Worm (Caenorhabditis elegans) whole organism, L2 larva: ENCODE results near the gene rpn-2.

Experiments
- C34F6.9 ChIP-seq: fragments of 150-350 bp; optimal IDR thresholded peaks from 2 replicates; lab custom pipeline; 2014; ENCODE audit warnings: missing biosample characterization, missing genetic modification characterization
- F13H6.1 ChIP-seq: sonication (generic microtip); optimal IDR thresholded peaks from 2 replicates; lab custom pipeline; 2016; ENCODE audit warnings: missing genetic modification characterization, missing compliant biosample characterization
- R02D3.7 ChIP-seq: fragments of 150-350 bp; optimal IDR thresholded peaks from 2 replicates; lab custom pipeline; 2014; ENCODE audit warnings: missing biosample characterization, missing genetic modification characterization
- Y55F3AM.14 ChIP-seq: fragments of 200-800 bp; sonication (Bioruptor generic); optimal IDR thresholded peaks from 2 replicates; lab custom pipeline; 2018; ENCODE audit warnings: mild to moderate bottlenecking, missing genetic modification characterization, missing compliant biosample characterization
- ZK546.5 ChIP-seq: sonication (generic microtip); optimal IDR thresholded peaks from 2 replicates; lab custom pipeline; 2017; ENCODE audit warnings: missing biosample characterization, missing genetic modification characterization
- alr-1 ChIP-seq: fragments of 150-350 bp; optimal IDR thresholded peaks from 2 replicates; lab custom pipeline; 2014; ENCODE audit warnings: missing biosample characterization, missing genetic modification characterization
- aly-2 ChIP-seq: fragments of 150-350 bp; optimal IDR thresholded peaks from 2 replicates; lab custom pipeline; 2014; ENCODE audit warnings: missing biosample characterization, missing genetic modification characterization
- ama-1 ChIP-seq: fragments of 150-350 bp; optimal IDR thresholded peaks from 2 replicates; lab custom pipeline; 2018; ENCODE audit warnings: inconsistent platforms
- blmp-1 ChIP-seq: sonication (generic microtip); optimal IDR thresholded peaks from 2 replicates; lab custom pipeline; 2017; ENCODE audit warnings: missing genetic modification characterization, mild to moderate bottlenecking, missing compliant biosample characterization, antibody characterized with exemption, moderate library complexity; ENCODE audit not compliant: insufficient read depth
- ceh-16 ChIP-seq: fragments of 150-350 bp; optimal IDR thresholded peaks from 2 replicates; lab custom pipeline; 2014; ENCODE audit warnings: missing biosample characterization, missing genetic modification characterization
- ceh-82 ChIP-seq: fragments of 150-350 bp; optimal IDR thresholded peaks from 2 replicates; lab custom pipeline; 2014; ENCODE audit warnings: missing biosample characterization, missing genetic modification characterization
- crh-2 ChIP-seq: sonication (generic microtip); optimal IDR thresholded peaks from 2 replicates; lab custom pipeline; 2017; ENCODE audit warnings: missing biosample characterization, missing genetic modification characterization
- dmd-4 ChIP-seq: sonication (generic microtip); optimal IDR thresholded peaks from 2 replicates; lab custom pipeline; 2017; ENCODE audit warnings: missing biosample characterization, missing genetic modification characterization
- elt-1 ChIP-seq: fragments of 150-350 bp; optimal IDR thresholded peaks from 2 replicates; lab custom pipeline; 2014; ENCODE audit warnings: missing biosample characterization, missing genetic modification characterization
- elt-3 ChIP-seq: sonication (generic microtip); optimal IDR thresholded peaks from 2 replicates; lab custom pipeline; 2017; ENCODE audit warnings: missing biosample characterization, missing genetic modification characterization
- fos-1 ChIP-seq: fragments of 150-350 bp; optimal IDR thresholded peaks from 2 replicates; lab custom pipeline; 2014; ENCODE audit warnings: missing biosample characterization, missing genetic modification characterization
- gmeb-1 ChIP-seq: fragments of 150-350 bp; optimal IDR thresholded peaks from 2 replicates; lab custom pipeline; 2014; ENCODE audit warnings: missing biosample characterization, missing genetic modification characterization
- lin-11 ChIP-seq: fragments of 150-350 bp; sonication (generic microtip); optimal IDR thresholded peaks from 2 replicates; lab custom pipeline; 2014; ENCODE audit warnings: missing biosample characterization, missing genetic modification characterization, inconsistent platforms, mixed read lengths
- lin-13 ChIP-seq: fragments of 150-350 bp; optimal IDR thresholded peaks from 2 replicates; lab custom pipeline; 2014; ENCODE audit warnings: missing biosample characterization, missing genetic modification reagents, missing genetic modification characterization
- lin-39 ChIP-seq: fragments of 150-350 bp; optimal IDR thresholded peaks from 2 replicates; lab custom pipeline; 2014; ENCODE audit warnings: missing biosample characterization, missing genetic modification reagents, missing genetic modification characterization
- lsy-2 ChIP-seq, 2 experiments: fragments of 150-350 bp in 1 of 2; sonication (generic microtip) in 1 of 2; optimal IDR thresholded peaks; 2 replicates each; lab custom pipeline; 2014 to 2017; ENCODE audit warnings: missing biosample characterization in 2 of 2, missing genetic modification characterization in 2 of 2
- mab-5 ChIP-seq: fragments of 150-350 bp; optimal IDR thresholded peaks from 2 replicates; lab custom pipeline; 2014; ENCODE audit warnings: missing biosample characterization, missing genetic modification characterization
- mbf-1 ChIP-seq: sonication (generic microtip); optimal IDR thresholded peaks from 2 replicates; lab custom pipeline; 2017; ENCODE audit warnings: missing biosample characterization, missing genetic modification characterization
- mdl-1 ChIP-seq, 2 experiments: fragments of 150-350 bp in 1 of 2; sonication (generic microtip) in 1 of 2; optimal IDR thresholded peaks; 2 replicates each; lab custom pipeline; 2017; ENCODE audit warnings: missing biosample characterization in 2 of 2, missing genetic modification characterization in 2 of 2
- nhr-10 ChIP-seq: sonication (generic microtip); optimal IDR thresholded peaks from 2 replicates; lab custom pipeline; 2017; ENCODE audit warnings: missing biosample characterization, missing genetic modification characterization
- nhr-11 ChIP-seq: fragments of 150-350 bp; optimal IDR thresholded peaks from 2 replicates; lab custom pipeline; 2014; ENCODE audit warnings: missing biosample characterization, missing genetic modification characterization
- nhr-12 ChIP-seq: fragments of 150-350 bp; optimal IDR thresholded peaks from 2 replicates; lab custom pipeline; 2014; ENCODE audit warnings: missing biosample characterization, missing genetic modification characterization
- nhr-129 ChIP-seq: fragments of 150-350 bp; optimal IDR thresholded peaks from 2 replicates; lab custom pipeline; 2014; ENCODE audit warnings: missing biosample characterization, missing genetic modification characterization
- nhr-21 ChIP-seq: fragments of 150-350 bp; optimal IDR thresholded peaks from 2 replicates; lab custom pipeline; 2014; ENCODE audit warnings: missing biosample characterization, missing genetic modification characterization
- nhr-23 ChIP-seq: fragments of 150-350 bp; optimal IDR thresholded peaks from 2 replicates; lab custom pipeline; 2014; ENCODE audit warnings: missing biosample characterization, missing genetic modification reagents, missing genetic modification characterization
- nhr-25 ChIP-seq: fragments of 150-350 bp; sonication (generic microtip); optimal IDR thresholded peaks from 3 replicates; lab custom pipeline; 2014; ENCODE audit warnings: missing biosample characterization, missing genetic modification characterization
- nhr-6 ChIP-seq: fragments of 150-350 bp; optimal IDR thresholded peaks from 2 replicates; lab custom pipeline; 2014; ENCODE audit warnings: missing biosample characterization, missing genetic modification characterization
- nhr-77 ChIP-seq: fragments of 150-350 bp; optimal IDR thresholded peaks from 2 replicates; lab custom pipeline; 2014; ENCODE audit warnings: missing biosample characterization, missing genetic modification characterization
- peb-1 ChIP-seq: fragments of 150-350 bp; optimal IDR thresholded peaks from 2 replicates; lab custom pipeline; 2014; ENCODE audit warnings: missing biosample characterization, missing genetic modification characterization
- sem-4 ChIP-seq: fragments of 150-350 bp; optimal IDR thresholded peaks from 2 replicates; lab custom pipeline; 2014; ENCODE audit warnings: missing biosample characterization, missing genetic modification reagents, missing genetic modification characterization
- skn-1 ChIP-seq: sonication (generic microtip); optimal IDR thresholded peaks from 2 replicates; lab custom pipeline; 2017; ENCODE audit warnings: missing biosample characterization, missing genetic modification characterization
- sma-3 ChIP-seq: sonication (generic microtip); optimal IDR thresholded peaks from 2 replicates; lab custom pipeline; 2016; ENCODE audit warnings: missing genetic modification reagents, missing genetic modification characterization, missing compliant biosample characterization
- sma-9 ChIP-seq, 2 experiments: fragments of 150-350 bp in 1 of 2; sonication (generic microtip) in 1 of 2; optimal IDR thresholded peaks; 2 replicates each; lab custom pipeline; 2014 to 2016; ENCODE audit warnings: missing genetic modification characterization in 2 of 2, mild to moderate bottlenecking in 1 of 2, missing biosample characterization in 1 of 2, missing compliant biosample characterization in 1 of 2, missing genetic modification reagents in 1 of 2, moderate library complexity in 1 of 2
- snpc-4 ChIP-seq: fragments of 150-350 bp; optimal IDR thresholded peaks from 2 replicates; lab custom pipeline; 2014; ENCODE audit warnings: missing biosample characterization, missing genetic modification characterization
- unc-39 ChIP-seq: fragments of 150-350 bp; optimal IDR thresholded peaks from 2 replicates; lab custom pipeline; 2014; ENCODE audit warnings: missing biosample characterization, missing genetic modification characterization
- unc-55 ChIP-seq: fragments of 150-350 bp; sonication (generic microtip); optimal IDR thresholded peaks from 3 replicates; lab custom pipeline; 2014; ENCODE audit warnings: missing biosample characterization, missing genetic modification reagents, missing genetic modification characterization
- ztf-1 ChIP-seq: fragments of 200-800 bp; sonication (Bioruptor generic); conservative IDR thresholded peaks from 2 replicates; pipeline ENCODE4 v1.3.6; 2022; ENCODE audit warnings: missing genetic modification characterization, missing compliant biosample characterization
- ztf-11 ChIP-seq: sonication (generic microtip); optimal IDR thresholded peaks from 2 replicates; lab custom pipeline; 2017; ENCODE audit warnings: missing biosample characterization, missing genetic modification characterization
- ztf-4 ChIP-seq: fragments of 150-350 bp; optimal IDR thresholded peaks from 2 replicates; lab custom pipeline; 2014; ENCODE audit warnings: missing biosample characterization, missing genetic modification characterization

Gene rpn-2

ce11 chrIII:6155787-6156186 lies 43.2 kb upstream of the rpn-2 start:
- TF ChIP-seq skn-1 = no peak
- TF ChIP-seq ztf-1 = no peak
- TF ChIP-seq ama-1 = no peak
- no peak for TF ChIP-seq nhr-12 (tag; lab: Kevin White, UChicago)
- TF ChIP-seq mdl-1 (tag; optimal IDR thresholded peaks at IDR 0.05; lab: Kevin White, UChicago) = no peak
- TF ChIP-seq sem-4 (tag; lab: Kevin White, UChicago) = no peak
- no peak for TF ChIP-seq dmd-4 (tag; lab: Kevin White, UChicago)
- no peak for TF ChIP-seq mab-5 (tag; lab: Kevin White, UChicago)
- peak; percentile 23 for TF ChIP-seq F13H6.1 (tag; lab: Kevin White, UChicago)
- TF ChIP-seq ztf-11 (tag; lab: Kevin White, UChicago) = no peak
- TF ChIP-seq C34F6.9 (tag; lab: Kevin White, UChicago) = peak; percentile 33
- no peak for TF ChIP-seq ZK546.5 (tag; lab: Kevin White, UChicago)

ce11 chrIII:6157708-6158321 lies 41.2 kb upstream of the rpn-2 start, which contains the start of gene anmt-2:
anmt-2 (minus strand) TSS chrIII:6157758.
- TF ChIP-seq blmp-1 (tag; lab: Kevin White, UChicago) (no peak), mdl-1 (tag; optimal IDR thresholded peaks at IDR 0.05; lab: Kevin White, UChicago) (no peak), C34F6.9 (tag; lab: Kevin White, UChicago) (no peak), peb-1 (tag; lab: Kevin White, UChicago) (no peak), gmeb-1 (tag; lab: Kevin White, UChicago) (no peak), ama-1 (no peak), snpc-4 (no peak), ztf-11 (tag; lab: Kevin White, UChicago) (no peak), ztf-4 (no peak), F13H6.1 (tag; lab: Kevin White, UChicago) (peak; percentile 69), sma-9 (GFP tag; optimal IDR thresholded peaks at IDR 0.05; lab: Kevin White, UChicago) (peak; percentile 71), sma-9 (tag; optimal IDR thresholded peaks at IDR 0.05; lab: Kevin White, UChicago) (no peak), unc-39 (tag; lab: Kevin White, UChicago) (no peak), nhr-129 (tag; lab: Kevin White, UChicago) (peak; percentile 56), nhr-12 (tag; lab: Kevin White, UChicago) (no peak), ceh-16 (tag; lab: Kevin White, UChicago) (no peak), lin-39 (no peak), elt-3 (tag; lab: Kevin White, UChicago) (no peak), ZK546.5 (tag; lab: Kevin White, UChicago) (no peak), unc-55 (GFP tag; lab: Kevin White, UChicago) (no peak)

ce11 chrIII:6158642-6159475 lies 40.1 kb upstream of the rpn-2 start, which contains the start of gene nfm-1:
nfm-1 (plus strand) TSS chrIII:6159453.
- TF ChIP-seq elt-1 (no peak), nhr-23 (tag; lab: Kevin White, UChicago) (no peak), ceh-82 (tag; lab: Kevin White, UChicago) (no peak), lin-11 (tag; lab: Kevin White, UChicago) (peak; percentile 70), lsy-2 (tag; optimal IDR thresholded peaks at IDR 0.05; lab: Kevin White, UChicago) (peak; percentile 57 to 68), unc-39 (tag; lab: Kevin White, UChicago) (no peak), ztf-1 (no peak), Y55F3AM.14 (GFP tag; lab: Kevin White, UChicago) (no peak), nhr-77 (tag; lab: Kevin White, UChicago) (no peak), nhr-10 (tag; lab: Kevin White, UChicago) (peak; percentile 18), nhr-12 (tag; lab: Kevin White, UChicago) (no peak), aly-2 (tag; lab: Kevin White, UChicago) (no peak), unc-55 (GFP tag; lab: Kevin White, UChicago) (peak; percentile 63), R02D3.7 (tag; lab: Kevin White, UChicago) (no peak), nhr-21 (peak; percentile 60), lin-13 (GFP tag; lab: Kevin White, UChicago) (peak; percentile 39), ama-1 (no peak), nhr-129 (tag; lab: Kevin White, UChicago) (peak; percentile 72), alr-1 (tag; lab: Kevin White, UChicago) (no peak), gmeb-1 (tag; lab: Kevin White, UChicago) (peak; percentile 72), snpc-4 (peak; percentile 15), F13H6.1 (tag; lab: Kevin White, UChicago) (peak; percentile 52), skn-1 (peak; percentile 68), ZK546.5 (tag; lab: Kevin White, UChicago) (no peak), nhr-11 (peak; percentile 39), nhr-25 (tag; lab: Kevin White, UChicago) (peak; percentile 36), crh-2 (peak; percentile 47), C34F6.9 (tag; lab: Kevin White, UChicago) (peak; percentile 41), mbf-1 (tag; lab: Kevin White, UChicago) (peak; percentile 21), sma-3 (GFP tag; lab: Kevin White, UChicago) (peak; percentile 56), mab-5 (tag; lab: Kevin White, UChicago) (no peak), ztf-4 (peak; percentile 54), nhr-6 (tag; lab: Kevin White, UChicago) (no peak), mdl-1 (tag; optimal IDR thresholded peaks at IDR 0.05; lab: Kevin White, UChicago) (peak in 1 of 2 experiments; percentile 13), fos-1 (tag; lab: Kevin White, UChicago) (peak; percentile 95)
